Worm (Caenorhabditis elegans) whole organism, late embryonic: ENCODE measurements around the gene F54D8.6.
A peak's percentile ranks its signal among the peaks of the same experiment; 100 is the strongest.

Experiments
- C08G9.2 ChIP-seq: sonication (generic microtip); optimal IDR thresholded peaks from 2 replicates; lab custom pipeline; 2016; ENCODE audit warnings: mild to moderate bottlenecking, missing genetic modification characterization, moderate library complexity, missing compliant biosample characterization
- K02D7.2 ChIP-seq: sonication (generic microtip); optimal IDR thresholded peaks from 2 replicates; lab custom pipeline; 2017; ENCODE audit warnings: mild to moderate bottlenecking, missing genetic modification characterization, missing compliant biosample characterization
- K09A11.1 ChIP-seq: sonication (generic microtip); optimal IDR thresholded peaks from 2 replicates; lab custom pipeline; 2017; ENCODE audit warnings: antibody characterized with exemption, mild to moderate bottlenecking, missing genetic modification characterization, missing compliant biosample characterization; ENCODE audit not compliant: insufficient read depth
- T23F11.4 ChIP-seq: fragments of 200-800 bp; sonication (Bioruptor generic); optimal IDR thresholded peaks from 2 replicates; lab custom pipeline; 2018; ENCODE audit warnings: mild to moderate bottlenecking, missing genetic modification characterization, missing compliant biosample characterization
- Y22D7AL.16 ChIP-seq: sonication (generic microtip); optimal IDR thresholded peaks from 2 replicates; lab custom pipeline; 2016; ENCODE audit warnings: missing genetic modification characterization, missing compliant biosample characterization
- ahr-1 ChIP-seq: sonication (generic microtip); optimal IDR thresholded peaks from 2 replicates; lab custom pipeline; 2016; ENCODE audit warnings: missing genetic modification characterization, missing compliant biosample characterization
- ceh-30 ChIP-seq: fragments of 150-350 bp; optimal IDR thresholded peaks from 2 replicates; lab custom pipeline; 2014; ENCODE audit warnings: missing biosample characterization, missing genetic modification characterization
- ceh-31 ChIP-seq: sonication (generic microtip); optimal IDR thresholded peaks from 2 replicates; lab custom pipeline; 2016; ENCODE audit warnings: missing genetic modification characterization, missing compliant biosample characterization
- ceh-34 ChIP-seq: sonication (generic microtip); optimal IDR thresholded peaks from 2 replicates; lab custom pipeline; 2016; ENCODE audit warnings: mild to moderate bottlenecking, missing genetic modification characterization, missing compliant biosample characterization
- ceh-9 ChIP-seq: sonication (generic microtip); optimal IDR thresholded peaks from 2 replicates; lab custom pipeline; 2016; ENCODE audit warnings: mild to moderate bottlenecking, missing genetic modification characterization, inconsistent platforms, missing compliant biosample characterization
- dve-1 ChIP-seq: sonication (generic microtip); optimal IDR thresholded peaks from 2 replicates; lab custom pipeline; 2017; ENCODE audit warnings: antibody characterized with exemption, mild to moderate bottlenecking, missing genetic modification characterization, missing compliant biosample characterization
- elt-2 ChIP-seq: sonication (generic microtip); optimal IDR thresholded peaks from 2 replicates; lab custom pipeline; 2016; ENCODE audit warnings: missing genetic modification reagents, missing genetic modification characterization, missing compliant biosample characterization
- elt-4 ChIP-seq: sonication (generic microtip); optimal IDR thresholded peaks from 2 replicates; lab custom pipeline; 2016; ENCODE audit warnings: missing genetic modification characterization, missing compliant biosample characterization
- ets-4 ChIP-seq: sonication (generic microtip); optimal IDR thresholded peaks from 2 replicates; lab custom pipeline; 2016; ENCODE audit warnings: missing genetic modification characterization, missing compliant biosample characterization
- eyg-1 ChIP-seq: sonication (generic microtip); optimal IDR thresholded peaks from 2 replicates; lab custom pipeline; 2016; ENCODE audit warnings: missing genotype, missing genetic modification characterization, missing compliant biosample characterization
- gmeb-2 ChIP-seq: sonication (generic microtip); optimal IDR thresholded peaks from 2 replicates; lab custom pipeline; 2016; ENCODE audit warnings: missing genetic modification characterization, inconsistent platforms, missing compliant biosample characterization
- hlh-13 ChIP-seq: fragments of 200-800 bp; sonication (Bioruptor generic); optimal IDR thresholded peaks from 2 replicates; lab custom pipeline; 2018; ENCODE audit warnings: mild to moderate bottlenecking, missing genetic modification characterization, missing compliant biosample characterization
- hlh-15 ChIP-seq: sonication (generic microtip); optimal IDR thresholded peaks from 2 replicates; lab custom pipeline; 2016; ENCODE audit warnings: missing genetic modification characterization, missing compliant biosample characterization
- hlh-30 ChIP-seq: sonication (generic microtip); optimal IDR thresholded peaks from 2 replicates; lab custom pipeline; 2017; ENCODE audit warnings: antibody characterized with exemption, missing genetic modification characterization, missing compliant biosample characterization; ENCODE audit not compliant: insufficient read depth
- hlh-6 ChIP-seq: sonication (generic microtip); optimal IDR thresholded peaks from 2 replicates; lab custom pipeline; 2016; ENCODE audit warnings: missing genotype, missing genetic modification characterization, missing compliant biosample characterization
- lim-6 ChIP-seq: sonication (generic microtip); optimal IDR thresholded peaks from 2 replicates; lab custom pipeline; 2016; ENCODE audit warnings: missing genetic modification characterization, missing compliant biosample characterization
- madf-2 ChIP-seq: sonication (generic microtip); optimal IDR thresholded peaks from 2 replicates; lab custom pipeline; 2017; ENCODE audit warnings: missing genetic modification characterization, missing compliant biosample characterization
- mec-3 ChIP-seq: sonication (generic microtip); optimal IDR thresholded peaks from 2 replicates; lab custom pipeline; 2016; ENCODE audit warnings: borderline replicate concordance, missing genetic modification characterization, missing compliant biosample characterization
- nhr-11 ChIP-seq: fragments of 150-350 bp; optimal IDR thresholded peaks from 2 replicates; lab custom pipeline; 2014; ENCODE audit warnings: missing biosample characterization, missing genetic modification characterization
- pag-3 ChIP-seq: sonication (generic microtip); optimal IDR thresholded peaks from 2 replicates; lab custom pipeline; 2016; ENCODE audit warnings: missing compliant biosample characterization, missing genetic modification characterization, borderline replicate concordance
- pqm-1 ChIP-seq: sonication (generic microtip); optimal IDR thresholded peaks from 2 replicates; lab custom pipeline; 2016; ENCODE audit warnings: missing genetic modification characterization, missing compliant biosample characterization
- pros-1 ChIP-seq: fragments of 150-350 bp; optimal IDR thresholded peaks from 2 replicates; lab custom pipeline; 2014; ENCODE audit warnings: missing biosample characterization, missing genetic modification reagents, missing genetic modification characterization
- sdc-2 ChIP-seq: sonication (generic microtip); optimal IDR thresholded peaks from 2 replicates; lab custom pipeline; 2016; ENCODE audit warnings: missing genotype, missing genetic modification characterization, missing compliant biosample characterization
- sox-2 ChIP-seq: fragments of 200-800 bp; sonication (Bioruptor generic); IDR thresholded peaks from 2 replicates; pipeline ENCODE4 v1.3.6; 2022; ENCODE audit warnings: missing genetic modification reagents, missing genetic modification characterization, missing compliant biosample characterization
- sox-4 ChIP-seq: sonication (generic microtip); optimal IDR thresholded peaks from 2 replicates; lab custom pipeline; 2017; ENCODE audit warnings: mild to moderate bottlenecking, missing genetic modification characterization, inconsistent platforms, missing compliant biosample characterization
- tbx-2 ChIP-seq: sonication (generic microtip); optimal IDR thresholded peaks from 2 replicates; lab custom pipeline; 2016; ENCODE audit warnings: missing genetic modification characterization, missing compliant biosample characterization
- ttx-3 ChIP-seq: sonication (generic microtip); optimal IDR thresholded peaks from 2 replicates; lab custom pipeline; 2016; ENCODE audit warnings: missing genetic modification reagents, missing genetic modification characterization, missing compliant biosample characterization
- unc-42 ChIP-seq: sonication (generic microtip); optimal IDR thresholded peaks from 2 replicates; lab custom pipeline; 2016; ENCODE audit warnings: missing genotype, missing genetic modification characterization, missing compliant biosample characterization
- unc-55 ChIP-seq: sonication (generic microtip); optimal IDR thresholded peaks from 2 replicates; lab custom pipeline; 2017; ENCODE audit warnings: missing biosample characterization, missing genetic modification reagents, missing genetic modification characterization

F54D8.6 gene

ce11 chrIII:5146749-5147148 is 44.0 kb downstream of the F54D8.6 start:
- TF ChIP-seq elt-2 (tag; lab: Kevin White, UChicago) (peak; percentile 91), tbx-2 (tag; lab: Kevin White, UChicago) (peak; percentile 74), sox-2 (GFP tag; lab: Robert Waterston, UW) (no peak)

ce11 chrIII:5147445-5147844 is 44.7 kb downstream of the F54D8.6 start:
- no peak for TF ChIP-seq Y22D7AL.16
- no peak for TF ChIP-seq C08G9.2 (tag; lab: Kevin White, UChicago)
- no peak for TF ChIP-seq K09A11.1 (tag; lab: Kevin White, UChicago)
- no peak for TF ChIP-seq madf-2 (tag; lab: Kevin White, UChicago)
- TF ChIP-seq eyg-1 (tag; lab: Kevin White, UChicago) = no peak
- no peak for TF ChIP-seq hlh-15 (tag; lab: Kevin White, UChicago)
- no peak for TF ChIP-seq pag-3 (tag; lab: Kevin White, UChicago)
- no peak for TF ChIP-seq K02D7.2 (tag; lab: Kevin White, UChicago)
- no peak for TF ChIP-seq sox-4 (tag; lab: Kevin White, UChicago)
- no peak for TF ChIP-seq sox-2 (GFP tag; lab: Robert Waterston, UW)
- TF ChIP-seq dve-1 (tag; lab: Kevin White, UChicago) = no peak

ce11 chrIII:5149478-5149877 is 46.7 kb downstream of the F54D8.6 start, which contains the start of gene Y54H5A.2:
TSS of gene Y54H5A.2 (minus strand) at chrIII:5149578.
- TF ChIP-seq nhr-11 (tag; lab: Kevin White, UChicago) (no peak), eyg-1 (tag; lab: Kevin White, UChicago) (no peak), ceh-30 (tag; lab: Kevin White, UChicago) (no peak), gmeb-2 (tag; lab: Kevin White, UChicago) (no peak), sdc-2 (tag; lab: Kevin White, UChicago) (no peak), pqm-1 (tag; lab: Kevin White, UChicago) (no peak), hlh-13 (GFP tag; lab: Kevin White, UChicago) (no peak), unc-55 (GFP tag; lab: Kevin White, UChicago) (no peak), ceh-31 (tag; lab: Kevin White, UChicago) (no peak), ahr-1 (tag; lab: Kevin White, UChicago) (no peak)

- TF ChIP-seq ceh-9 (tag; lab: Kevin White, UChicago) (no peak), tbx-2 (tag; lab: Kevin White, UChicago) (peak; percentile 68)
Observed at ce11 chrIII:5150012-5150411, 47.2 kb downstream of the F54D8.6 start.

ce11 chrIII:5150980-5151379 is 48.2 kb downstream of the F54D8.6 start:
- TF ChIP-seq T23F11.4 (GFP tag; lab: Kevin White, UChicago) (no peak), hlh-30 (tag; lab: Kevin White, UChicago) (no peak), pros-1 (tag; lab: Kevin White, UChicago) (no peak), hlh-6 (tag; lab: Kevin White, UChicago) (no peak), elt-4 (tag; lab: Kevin White, UChicago) (no peak), unc-42 (tag; lab: Kevin White, UChicago) (no peak), ets-4 (tag; lab: Kevin White, UChicago) (no peak), madf-2 (tag; lab: Kevin White, UChicago) (no peak), unc-55 (GFP tag; lab: Kevin White, UChicago) (peak; percentile 33), ceh-30 (tag; lab: Kevin White, UChicago) (no peak), tbx-2 (tag; lab: Kevin White, UChicago) (peak; percentile 85)

ce11 chrIII:5153137-5153536 is 50.4 kb downstream of the F54D8.6 start, which contains the start of the genes rbm-42 and grwd-1:
TSS of gene rbm-42 (minus strand) at chrIII:5153229.
TSS of gene grwd-1 (plus strand) at chrIII:5153464.
- no peak for TF ChIP-seq mec-3
- peak; percentile 11 for TF ChIP-seq ceh-31 (tag; lab: Kevin White, UChicago)
- TF ChIP-seq elt-2 (tag; lab: Kevin White, UChicago) = peak; percentile 13
- no peak for TF ChIP-seq ttx-3 (tag; lab: Kevin White, UChicago)
- no peak for TF ChIP-seq unc-55 (GFP tag; lab: Kevin White, UChicago)
- TF ChIP-seq lim-6 (tag; lab: Kevin White, UChicago) = no peak
- no peak for TF ChIP-seq ceh-34
